Worm (Caenorhabditis elegans) whole organism, midembryonic: Measurements from ENCODE around the gene Y38E10A.17.

Experiments
- T22C8.4 ChIP-seq: fragments of 200-800 bp; sonication (Bioruptor generic); IDR thresholded peaks from 2 replicates; pipeline ENCODE4 v1.3.6; 2022; ENCODE audit warnings: missing genetic modification characterization, missing compliant biosample characterization
- cog-1 ChIP-seq: sonication (generic microtip); optimal IDR thresholded peaks from 2 replicates; lab custom pipeline; 2016; ENCODE audit warnings: missing genetic modification characterization, missing compliant biosample characterization
- flt-1 ChIP-seq: fragments of 200-800 bp; sonication (Bioruptor generic); IDR thresholded peaks from 2 replicates; pipeline ENCODE4 v1.3.6; 2022; ENCODE audit warnings: missing genetic modification characterization, missing compliant biosample characterization
- klf-2 ChIP-seq: fragments of 200-800 bp; sonication (Bioruptor generic); conservative IDR thresholded peaks from 2 replicates; pipeline ENCODE4 v1.3.6; 2022; ENCODE audit warnings: missing genetic modification reagents, missing genetic modification characterization, missing compliant biosample characterization
- med-1 ChIP-seq: sonication (generic microtip); optimal IDR thresholded peaks from 2 replicates; lab custom pipeline; 2017; ENCODE audit warnings: missing genetic modification characterization, mild to moderate bottlenecking, missing compliant biosample characterization, antibody characterized with exemption, missing genetic modification reagents; ENCODE audit not compliant: insufficient read depth
- ref-1 ChIP-seq: fragments of 200-800 bp; sonication (Bioruptor generic); conservative IDR thresholded peaks from 2 replicates; pipeline ENCODE4 v1.3.6; 2022; ENCODE audit warnings: missing genetic modification reagents, missing genetic modification characterization, missing compliant biosample characterization
- tab-1 ChIP-seq: fragments of 200-800 bp; sonication (Bioruptor generic); IDR thresholded peaks from 2 replicates; pipeline ENCODE4 v1.3.6; 2022; ENCODE audit warnings: missing genetic modification characterization, missing compliant biosample characterization
- ztf-23 ChIP-seq: fragments of 200-800 bp; sonication (Bioruptor generic); IDR thresholded peaks from 2 replicates; pipeline ENCODE4 v1.3.6; 2022; ENCODE audit warnings: missing genetic modification reagents, missing genetic modification characterization, missing compliant biosample characterization
- ztf-29 ChIP-seq: fragments of 200-800 bp; sonication (Bioruptor generic); IDR thresholded peaks from 2 replicates; pipeline ENCODE4 v1.3.6; 2022; ENCODE audit warnings: missing genetic modification reagents, missing genetic modification characterization, missing compliant biosample characterization

Gene Y38E10A.17

ce11 chrII:12634749-12635318 is at the start of gene Y38E10A.17:
Y38E10A.17 (minus strand) TSS chrII:12634799.
- TF ChIP-seq tab-1 (GFP tag; lab: Robert Waterston, UW) (no peak), ztf-29 (GFP tag; lab: Robert Waterston, UW) (no peak), T22C8.4 (GFP tag; lab: Robert Waterston, UW) (no peak), ztf-23 (GFP tag; lab: Robert Waterston, UW) (no peak), flt-1 (GFP tag; lab: Robert Waterston, UW) (no peak), cog-1 (tag; lab: Kevin White, UChicago) (no peak), med-1 (GFP tag; lab: Kevin White, UChicago) (no peak), klf-2 (GFP tag; lab: Robert Waterston, UW) (no peak), ref-1 (GFP tag; lab: Robert Waterston, UW) (no peak)

DNA sequence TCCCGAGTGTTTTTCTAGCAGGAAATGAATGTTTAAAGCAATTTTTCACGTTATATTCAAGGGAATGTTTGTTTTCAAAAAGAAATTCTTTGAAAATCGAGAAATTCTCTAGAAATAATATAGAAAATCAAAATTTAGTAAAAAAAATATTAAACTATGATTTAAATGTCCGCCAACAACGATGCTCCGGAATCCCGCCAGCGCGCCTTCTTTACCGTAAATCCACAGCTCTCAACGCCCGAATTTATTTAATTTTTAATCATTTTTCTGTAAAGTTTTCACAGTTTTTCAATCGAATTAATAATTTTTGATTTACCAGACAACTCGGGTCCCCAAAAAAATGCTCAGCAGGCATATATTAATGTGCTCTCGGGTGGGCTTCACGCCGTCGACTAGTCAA is 45.0 kb upstream of the Y38E10A.17 start, which contains the start of the genes Y38E10A.33 and cox-10:
Gene Y38E10A.33 (minus strand): TSS at position 12 of the 400 bp plus-strand sequence.
Gene cox-10 (plus strand): TSS at position 320 of the 400 bp plus-strand sequence.
- TF ChIP-seq ztf-29 (GFP tag; lab: Robert Waterston, UW) (no peak), flt-1 (GFP tag; lab: Robert Waterston, UW) (0 out of 2 replicates have a peak, but pooled peaks have one; percentile 57)

DNA sequence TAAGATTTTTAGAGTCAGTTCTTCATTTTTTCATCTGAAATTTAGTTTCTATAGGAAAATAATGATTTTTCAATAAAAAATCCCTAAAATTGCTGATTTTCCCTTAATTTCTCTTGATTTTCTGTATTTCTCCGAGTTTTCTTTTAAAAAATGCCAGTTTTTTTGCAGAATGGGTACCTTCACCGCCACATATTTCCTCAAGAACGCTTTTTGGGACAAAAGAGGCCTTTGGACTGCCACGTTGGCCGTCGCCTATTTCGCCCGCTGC is 44.2 kb upstream of the Y38E10A.17 start, which contains the start of gene Y38E10A.24:
Gene Y38E10A.24 (plus strand): TSS at position 169 of the 268 bp plus-strand sequence.
- no peak for TF ChIP-seq T22C8.4 (GFP tag; lab: Robert Waterston, UW)
- no peak for TF ChIP-seq ztf-23 (GFP tag; lab: Robert Waterston, UW)
- TF ChIP-seq flt-1 (GFP tag; lab: Robert Waterston, UW), result no peak
- TF ChIP-seq tab-1 (GFP tag; lab: Robert Waterston, UW), result no peak
- TF ChIP-seq med-1 (GFP tag; lab: Kevin White, UChicago), result no peak
- no peak for TF ChIP-seq ref-1 (GFP tag; lab: Robert Waterston, UW)
- no peak for TF ChIP-seq klf-2 (GFP tag; lab: Robert Waterston, UW)
- TF ChIP-seq ztf-29 (GFP tag; lab: Robert Waterston, UW), result no peak
- TF ChIP-seq cog-1 (tag; lab: Kevin White, UChicago), result no peak

- TF ChIP-seq flt-1 (GFP tag; lab: Robert Waterston, UW), result peak; percentile 82
- TF ChIP-seq ztf-29 (GFP tag; lab: Robert Waterston, UW), result no peak; the same call in 1 of the 2 replicates
- peak; percentile 74 for TF ChIP-seq tab-1 (GFP tag; lab: Robert Waterston, UW)
- peak; percentile 56; the same call in 1 of the 2 replicates for TF ChIP-seq T22C8.4 (GFP tag; lab: Robert Waterston, UW)
- TF ChIP-seq med-1 (GFP tag; lab: Kevin White, UChicago), result no peak
- TF ChIP-seq ztf-23 (GFP tag; lab: Robert Waterston, UW), result 0 out of 2 replicates have a peak, but pooled peaks have one; percentile 60
- TF ChIP-seq cog-1 (tag; lab: Kevin White, UChicago), result peak; percentile 14
- TF ChIP-seq klf-2 (GFP tag; lab: Robert Waterston, UW), result 0 out of 2 replicates have a peak, but pooled peaks have one; percentile 55
- TF ChIP-seq ref-1 (GFP tag; lab: Robert Waterston, UW), result no peak
Measured at ce11 chrII:12677975-12678866, 43.6 kb upstream of the Y38E10A.17 start.

DNA sequence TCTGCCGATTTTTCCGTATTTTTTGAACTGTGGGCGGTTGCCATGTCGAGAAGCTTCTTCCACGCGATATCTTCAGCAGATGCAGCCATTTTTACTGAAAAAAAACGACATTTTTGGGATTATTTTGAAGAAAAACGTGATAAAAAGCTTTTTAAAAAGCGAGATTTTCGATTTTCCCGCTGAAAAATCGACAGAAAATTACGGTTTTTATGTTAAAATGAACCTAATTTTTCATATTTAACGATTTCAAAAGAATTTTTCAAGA is 43.0 kb upstream of the Y38E10A.17 start, which contains the start of gene Y38E10A.22:
Gene Y38E10A.22 (minus strand): TSS at position 101 of the 265 bp plus-strand sequence.
- TF ChIP-seq cog-1 (tag; lab: Kevin White, UChicago) (no peak), ref-1 (GFP tag; lab: Robert Waterston, UW) (no peak), klf-2 (GFP tag; lab: Robert Waterston, UW) (no peak), flt-1 (GFP tag; lab: Robert Waterston, UW) (no peak), T22C8.4 (GFP tag; lab: Robert Waterston, UW) (no peak), ztf-23 (GFP tag; lab: Robert Waterston, UW) (no peak)

DNA sequence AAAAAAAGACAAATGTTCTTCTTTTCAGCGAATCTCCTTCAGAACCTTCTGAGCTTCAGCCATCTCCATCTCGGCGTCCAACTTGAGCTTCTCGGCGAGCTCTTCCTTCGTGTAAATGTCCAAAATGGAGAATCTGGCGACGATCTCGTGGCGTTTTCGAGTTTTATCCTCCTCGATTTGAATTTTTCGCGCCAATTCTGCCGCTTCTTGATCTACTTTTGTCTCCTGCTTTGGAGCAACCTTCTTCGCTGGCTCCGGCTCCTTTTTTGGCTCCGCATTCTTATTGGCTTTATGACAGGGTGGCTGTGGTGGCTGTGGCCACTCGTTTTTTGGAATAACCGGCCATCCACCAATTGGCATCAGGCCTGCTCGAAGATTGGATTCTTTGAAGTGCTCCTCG is 38.7 kb upstream of the Y38E10A.17 start:
- no peak for TF ChIP-seq ztf-23 (GFP tag; lab: Robert Waterston, UW)
- TF ChIP-seq T22C8.4 (GFP tag; lab: Robert Waterston, UW), result no peak
- TF ChIP-seq med-1 (GFP tag; lab: Kevin White, UChicago), result no peak
- no peak for TF ChIP-seq ref-1 (GFP tag; lab: Robert Waterston, UW)
- TF ChIP-seq flt-1 (GFP tag; lab: Robert Waterston, UW), result no peak
- no peak for TF ChIP-seq cog-1 (tag; lab: Kevin White, UChicago)
- no peak for TF ChIP-seq klf-2 (GFP tag; lab: Robert Waterston, UW)
- no peak for TF ChIP-seq tab-1 (GFP tag; lab: Robert Waterston, UW)
- no peak for TF ChIP-seq ztf-29 (GFP tag; lab: Robert Waterston, UW)

DNA sequence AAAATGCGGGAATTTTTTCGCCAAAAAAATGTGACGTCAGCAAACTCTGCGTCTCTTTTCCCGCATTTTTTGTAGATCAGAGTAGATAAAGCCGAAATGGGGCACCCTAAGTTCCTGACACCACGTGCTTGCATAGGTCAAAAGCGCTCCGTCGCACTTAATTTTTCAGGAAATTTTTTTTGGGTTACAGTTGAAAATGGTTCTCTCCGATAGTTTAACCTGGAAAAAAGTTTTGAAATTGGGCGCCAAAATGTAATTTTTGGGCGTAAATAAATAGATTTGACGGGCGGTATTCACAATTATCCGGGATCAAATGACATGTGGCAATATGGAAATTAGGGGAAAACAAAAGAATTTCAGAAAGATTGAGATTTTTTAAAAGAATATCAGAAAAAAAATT is 37.9 kb upstream of the Y38E10A.17 start:
- no peak for TF ChIP-seq klf-2 (GFP tag; lab: Robert Waterston, UW)

DNA sequence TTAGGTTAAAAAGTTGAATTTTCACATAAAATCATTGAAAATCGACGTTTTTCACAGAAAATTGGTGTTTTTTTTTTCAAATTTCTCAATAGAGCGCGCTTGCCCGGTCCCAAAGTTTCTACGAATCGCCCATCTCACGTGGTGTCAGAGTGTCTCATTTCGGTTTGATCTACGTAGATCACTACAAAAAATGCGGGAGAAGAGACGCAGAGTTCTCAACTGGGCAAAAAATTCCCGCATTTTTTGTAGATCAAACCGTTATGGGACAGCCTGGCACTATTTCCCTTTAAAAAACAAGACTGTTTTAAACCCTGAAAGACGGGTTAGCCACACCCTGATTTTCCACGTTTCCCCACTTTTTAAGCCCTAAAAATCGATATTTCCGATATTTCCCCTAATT is 37.3 kb upstream of the Y38E10A.17 start:
- TF ChIP-seq klf-2 (GFP tag; lab: Robert Waterston, UW), result no peak
- TF ChIP-seq T22C8.4 (GFP tag; lab: Robert Waterston, UW), result no peak
- TF ChIP-seq ref-1 (GFP tag; lab: Robert Waterston, UW), result no peak
- no peak for TF ChIP-seq ztf-23 (GFP tag; lab: Robert Waterston, UW)
